Fruit fly (Drosophila melanogaster): ENCODE measurements around the gene CG10907.

- no peak for TF ChIP-seq pan (optimal IDR thresholded peaks at IDR 0.05)
- TF ChIP-seq CG8478 (optimal IDR thresholded peaks at IDR 0.05): no peak
- TF ChIP-seq usp (GFP tag; optimal IDR thresholded peaks at IDR 0.05): no peak
- TF ChIP-seq psq (optimal IDR thresholded peaks at IDR 0.05): no peak
- TF ChIP-seq Dll (optimal IDR thresholded peaks at IDR 0.05): no peak
These were observed 40.0 kb downstream of the CG10907 start, which contains the start of gene CycA for dm6 chr3L:11833296-11833717.
